Worm (Caenorhabditis elegans) whole organism, young adult: ENCODE results near the gene sre-52.
A peak's percentile ranks its signal among the peaks of the same experiment; 100 is the strongest.
"Not testable (repeated sequence)": the region's sequence is repeated elsewhere in the genome, so short reads cannot be mapped to it uniquely, and the experiment has no call there.

Source experiments
- B0019.2 ChIP-seq: fragments of 200-800 bp; sonication (Bioruptor generic); conservative IDR thresholded peaks from 2 replicates; pipeline ENCODE4 v1.3.6; 2022; ENCODE audit warnings: missing genetic modification reagents, missing genetic modification characterization, missing compliant biosample characterization
- C17E4.6 ChIP-seq: fragments of 200-800 bp; sonication (Bioruptor generic); IDR thresholded peaks from 2 replicates; pipeline ENCODE4 v1.3.6; 2022; ENCODE audit warnings: missing genetic modification reagents, missing genetic modification characterization, missing compliant biosample characterization
- F23B12.7 ChIP-seq: sonication (generic microtip); optimal IDR thresholded peaks from 2 replicates; lab custom pipeline; 2017; ENCODE audit warnings: missing genetic modification characterization, mild to moderate bottlenecking, missing compliant biosample characterization, antibody characterized with exemption, moderate library complexity; ENCODE audit not compliant: insufficient read depth
- F39B2.1 ChIP-seq: fragments of 200-800 bp; sonication (Bioruptor generic); IDR thresholded peaks from 2 replicates; pipeline ENCODE4 v1.3.6; 2022; ENCODE audit warnings: missing genetic modification reagents, missing genetic modification characterization, missing compliant biosample characterization
- F49E8.2 ChIP-seq: sonication (generic microtip); optimal IDR thresholded peaks from 3 replicates; lab custom pipeline; 2017; ENCODE audit warnings: missing genetic modification characterization, mild to moderate bottlenecking, missing compliant biosample characterization, antibody characterized with exemption, moderate library complexity; ENCODE audit not compliant: insufficient read depth
- F55B11.4 ChIP-seq: sonication (generic microtip); optimal IDR thresholded peaks from 2 replicates; lab custom pipeline; 2016; ENCODE audit warnings: missing compliant biosample characterization, missing genetic modification characterization, borderline replicate concordance; ENCODE audit not compliant: insufficient read depth
- F57C9.4 ChIP-seq: sonication (generic microtip); optimal IDR thresholded peaks from 2 replicates; lab custom pipeline; 2017; ENCODE audit warnings: mild to moderate bottlenecking, missing genetic modification characterization, missing compliant biosample characterization
- K11D2.4 ChIP-seq: fragments of 200-800 bp; sonication (Bioruptor generic); IDR thresholded peaks from 2 replicates; pipeline ENCODE4 v1.3.6; 2022; ENCODE audit warnings: missing genetic modification reagents, missing genetic modification characterization, missing compliant biosample characterization
- T07F8.4 ChIP-seq: sonication (generic microtip); optimal IDR thresholded peaks from 2 replicates; lab custom pipeline; 2016; ENCODE audit warnings: mild to moderate bottlenecking, missing genetic modification characterization, moderate library complexity, missing compliant biosample characterization
- Y53G8AR.9 ChIP-seq: fragments of 200-800 bp; sonication (Bioruptor generic); conservative IDR thresholded peaks from 2 replicates; pipeline ENCODE4 v1.3.6; 2022; ENCODE audit warnings: missing genetic modification reagents, missing genetic modification characterization, missing compliant biosample characterization
- Y56A3A.18 ChIP-seq: fragments of 200-800 bp; sonication (Bioruptor generic); IDR thresholded peaks from 2 replicates; pipeline ENCODE4 v1.3.6; 2022; ENCODE audit warnings: missing genetic modification reagents, missing genetic modification characterization, missing compliant biosample characterization
- attf-3 ChIP-seq: fragments of 200-800 bp; sonication (Bioruptor generic); conservative IDR thresholded peaks from 2 replicates; pipeline ENCODE4 v1.3.6; 2022; ENCODE audit warnings: missing genetic modification reagents, missing genetic modification characterization, missing compliant biosample characterization
- cebp-1 ChIP-seq, 2 experiments: fragments of 200-800 bp in 1 of 2; sonication (Bioruptor generic) in 1 of 2; sonication (generic microtip) in 1 of 2; IDR thresholded peaks in 1 of 2; optimal IDR thresholded peaks in 1 of 2; 2 replicates each; pipeline versions ENCODE4 v1.3.6 to Lab custom; 2017 to 2022; ENCODE audit warnings: missing compliant biosample characterization in 2 of 2, missing genetic modification characterization in 2 of 2, mild to moderate bottlenecking in 1 of 2, missing genetic modification reagents in 1 of 2, moderate library complexity in 1 of 2
- cebp-2 ChIP-seq: fragments of 200-800 bp; sonication (Bioruptor generic); IDR thresholded peaks from 2 replicates; pipeline ENCODE4 v1.3.6; 2022; ENCODE audit warnings: missing genetic modification characterization, missing compliant biosample characterization
- ceh-27 ChIP-seq: fragments of 200-800 bp; sonication (Bioruptor generic); optimal IDR thresholded peaks from 2 replicates; lab custom pipeline; 2018; ENCODE audit warnings: mild to moderate bottlenecking, missing genetic modification characterization, moderate library complexity, missing compliant biosample characterization
- dpl-1 ChIP-seq: fragments of 150-350 bp; optimal IDR thresholded peaks from 2 replicates; lab custom pipeline; 2014; ENCODE audit warnings: missing biosample characterization, missing genetic modification reagents, missing genetic modification characterization
- egl-44 ChIP-seq: fragments of 200-800 bp; sonication (Bioruptor generic); IDR thresholded peaks from 2 replicates; pipeline ENCODE4 v1.3.6; 2022; ENCODE audit warnings: missing genetic modification reagents, missing genetic modification characterization, missing compliant biosample characterization
- egrh-3 ChIP-seq: fragments of 200-800 bp; sonication (Bioruptor generic); IDR thresholded peaks from 2 replicates; pipeline ENCODE4 v1.3.6; 2022; ENCODE audit warnings: missing genetic modification reagents, missing genetic modification characterization, missing compliant biosample characterization
- fkh-3 ChIP-seq: sonication (generic microtip); optimal IDR thresholded peaks from 2 replicates; lab custom pipeline; 2016; ENCODE audit warnings: mild to moderate bottlenecking, missing genetic modification characterization, missing compliant biosample characterization
- hlh-26 ChIP-seq: fragments of 200-800 bp; sonication (Bioruptor generic); conservative IDR thresholded peaks from 2 replicates; pipeline ENCODE4 v1.3.6; 2022; ENCODE audit warnings: missing genetic modification reagents, missing genetic modification characterization, missing compliant biosample characterization
- lin-26 ChIP-seq: fragments of 200-800 bp; sonication (Bioruptor generic); IDR thresholded peaks from 2 replicates; pipeline ENCODE4 v1.3.6; 2022; ENCODE audit warnings: missing genetic modification reagents, missing genetic modification characterization, missing compliant biosample characterization
- lin-35 ChIP-seq, 3 experiments: fragments of 150-350 bp in 2 of 3; sonication (generic microtip) in 1 of 3; optimal IDR thresholded peaks; 2 replicates each; lab custom pipeline; 2014 to 2018; ENCODE audit warnings: missing biosample characterization in 3 of 3, missing genetic modification characterization in 3 of 3, missing genetic modification reagents in 3 of 3
- lsy-27 ChIP-seq: sonication (generic microtip); optimal IDR thresholded peaks from 2 replicates; lab custom pipeline; 2017; ENCODE audit warnings: missing genetic modification characterization, mild to moderate bottlenecking, missing compliant biosample characterization, antibody characterized with exemption, missing genotype, borderline replicate concordance; ENCODE audit not compliant: insufficient read depth
- madf-8 ChIP-seq: fragments of 200-800 bp; sonication (Bioruptor generic); conservative IDR thresholded peaks from 2 replicates; pipeline ENCODE4 v1.3.6; 2022; ENCODE audit warnings: missing genetic modification reagents, missing genetic modification characterization, missing compliant biosample characterization
- rec-8 ChIP-seq, 2 experiments: sonication (generic microtip); optimal IDR thresholded peaks; 2 replicates each; lab custom pipeline; 2016; ENCODE audit warnings: mild to moderate bottlenecking in 2 of 2, missing genetic modification characterization in 2 of 2, missing genetic modification reagents in 2 of 2, missing genotype in 2 of 2, missing biosample characterization in 1 of 2, missing compliant biosample characterization in 1 of 2, moderate library complexity in 1 of 2
- snpc-1.1 ChIP-seq: sonication (generic microtip); optimal IDR thresholded peaks from 2 replicates; lab custom pipeline; 2017; ENCODE audit warnings: missing genetic modification characterization, mild to moderate bottlenecking, missing compliant biosample characterization, antibody characterized with exemption, moderate library complexity, missing genotype, missing genetic modification reagents; ENCODE audit not compliant: insufficient read depth
- snpc-4 ChIP-seq, 5 experiments: fragments of 150-350 bp in 1 of 5; sonication (generic microtip) in 4 of 5; optimal IDR thresholded peaks; 2 replicates each; lab custom pipeline; 2014 to 2018; ENCODE audit warnings: missing genetic modification characterization in 5 of 5, missing biosample characterization in 3 of 5, antibody characterized with exemption in 2 of 5, mild to moderate bottlenecking in 2 of 5, missing compliant biosample characterization in 2 of 5, missing genotype in 2 of 5, moderate library complexity in 2 of 5, missing genetic modification reagents in 1 of 5
- ztf-18 ChIP-seq: sonication (generic microtip); optimal IDR thresholded peaks from 2 replicates; lab custom pipeline; 2016; ENCODE audit warnings: missing genotype, mild to moderate bottlenecking, missing genetic modification characterization, missing compliant biosample characterization

The sre-52 gene

ce11 chrII:12309614-12310013, 25.9 kb upstream of the sre-52 start, which contains the start of gene C50E10.2:
TSS of gene C50E10.2 (minus strand) at chrII:12309714.
- no peak for TF ChIP-seq rec-8 (tag; optimal IDR thresholded peaks at IDR 0.05; lab: Kevin White, UChicago)
- no peak for TF ChIP-seq F39B2.1 (GFP tag; lab: Robert Waterston, UW)
- no peak for TF ChIP-seq K11D2.4 (GFP tag; lab: Robert Waterston, UW)
- no peak for TF ChIP-seq C17E4.6 (GFP tag; lab: Robert Waterston, UW)
- TF ChIP-seq T07F8.4 (tag; lab: Kevin White, UChicago) = no peak
- no peak for TF ChIP-seq dpl-1

ce11 chrII:12311560-12311959, 24.0 kb upstream of the sre-52 start, which contains the start of gene sre-51:
TSS of gene sre-51 (plus strand) at chrII:12311860.
- no peak for TF ChIP-seq F23B12.7 (tag; lab: Kevin White, UChicago)
- TF ChIP-seq snpc-4 (GFP tag; optimal IDR thresholded peaks at IDR 0.05; lab: Kevin White, UChicago) = no peak
- no peak for TF ChIP-seq snpc-4 (tag; optimal IDR thresholded peaks at IDR 0.05; lab: Kevin White, UChicago)
- no peak for TF ChIP-seq Y53G8AR.9 (GFP tag; lab: Robert Waterston, UW)
- TF ChIP-seq Y56A3A.18 (GFP tag; lab: Robert Waterston, UW) = no peak
- TF ChIP-seq egrh-3 = no peak
- no peak for TF ChIP-seq fkh-3
- no peak for TF ChIP-seq lin-35 (GFP tag; optimal IDR thresholded peaks at IDR 0.05; lab: Kevin White, UChicago)
- TF ChIP-seq snpc-1.1 (tag; lab: Kevin White, UChicago) = no peak
- TF ChIP-seq lin-26 (GFP tag; lab: Robert Waterston, UW) = no peak
- no peak for TF ChIP-seq F49E8.2 (tag; lab: Kevin White, UChicago)
- TF ChIP-seq F57C9.4 (tag; lab: Kevin White, UChicago) = no peak
- no peak for TF ChIP-seq B0019.2
- no peak for TF ChIP-seq cebp-2
- no peak for TF ChIP-seq madf-8

- not testable (repeated sequence) for TF ChIP-seq lsy-27 (tag; lab: Kevin White, UChicago); Y53G8AR.9 (GFP tag; lab: Robert Waterston, UW); B0019.2
- TF ChIP-seq, all 124 proteins: peak for 0; not testable (repeated sequence) for 124
Observed at ce11 chrII:12318541-12318940, 17.0 kb upstream of the sre-52 start, which contains the start of gene sre-49. TSS of gene sre-49 (plus strand) at chrII:12318841.

- no peak for TF ChIP-seq B0019.2
- TF ChIP-seq hlh-26 (GFP tag; lab: Robert Waterston, UW) = no peak
- no peak for TF ChIP-seq lin-35 (GFP tag; optimal IDR thresholded peaks at IDR 0.05; lab: Kevin White, UChicago)
- TF ChIP-seq cebp-1 (GFP tag; IDR thresholded peaks at IDR 0.05; lab: Robert Waterston, UW) = no peak
- no peak for TF ChIP-seq cebp-1 (tag; optimal IDR thresholded peaks at IDR 0.05; lab: Kevin White, UChicago)
- no peak for TF ChIP-seq F55B11.4 (tag; lab: Kevin White, UChicago)
- no peak for TF ChIP-seq attf-3
- TF ChIP-seq egl-44 (GFP tag; lab: Robert Waterston, UW) = no peak
- no peak for TF ChIP-seq ztf-18 (tag; lab: Kevin White, UChicago)
Observed at ce11 chrII:12323305-12323704, 12.2 kb upstream of the sre-52 start, which contains the start of gene sre-53. TSS of gene sre-53 (minus strand) at chrII:12323405.

- TF ChIP-seq ceh-27 (no peak), snpc-4 (GFP tag; optimal IDR thresholded peaks at IDR 0.05; lab: Kevin White, UChicago) (no peak), snpc-4 (tag; optimal IDR thresholded peaks at IDR 0.05; lab: Kevin White, UChicago) (peak in 1 of 4 experiments; percentile 60)
- TF ChIP-seq, all 124 proteins: peak for 1
Observed at ce11 chrII:12324159-12324558, 11.4 kb upstream of the sre-52 start, which contains the start of gene sre-56. TSS of gene sre-56 (plus strand) at chrII:12324459.
